Worm (Caenorhabditis elegans) whole organism, young adult: ENCODE data around the gene ndx-2.

Source experiments
- ama-1 ChIP-seq, 3 experiments: fragments of 150-350 bp in 1 of 3; sonication (generic microtip) in 2 of 3; optimal IDR thresholded peaks; 2 replicates each; lab custom pipeline; 2014 to 2018; ENCODE audit warnings: missing biosample characterization in 2 of 3, missing genetic modification characterization in 2 of 3, missing genetic modification reagents in 2 of 3
- hmg-1.2 ChIP-seq: fragments of 200-800 bp; sonication (Bioruptor generic); IDR thresholded peaks from 2 replicates; pipeline ENCODE4 v1.3.6; 2022; ENCODE audit warnings: missing genetic modification reagents, missing genetic modification characterization, missing compliant biosample characterization
- nhr-90 ChIP-seq: sonication (generic microtip); optimal IDR thresholded peaks from 2 replicates; lab custom pipeline; 2016; ENCODE audit warnings: missing genotype, mild to moderate bottlenecking, missing genetic modification characterization, missing compliant biosample characterization

DNA sequence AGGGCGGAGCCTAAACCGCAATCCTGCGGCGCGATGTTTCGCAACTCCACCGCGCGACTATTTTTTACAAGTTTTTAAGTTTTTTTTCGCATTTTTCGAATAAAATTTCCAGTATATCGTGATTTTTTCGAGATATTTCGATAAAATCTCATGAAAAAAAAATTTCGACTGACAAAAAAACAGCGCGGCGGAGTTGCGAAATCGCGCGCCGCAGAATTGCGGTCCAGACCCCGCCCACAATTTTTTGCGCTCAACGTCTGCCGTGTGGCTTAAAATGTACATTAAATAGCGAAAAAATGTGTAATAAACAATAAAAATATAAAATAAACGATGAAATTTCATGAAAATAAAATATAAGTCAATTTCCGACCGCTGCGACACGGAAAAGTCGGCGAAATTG lies 32.9 kb upstream of the ndx-2 start:
- no peak for TF ChIP-seq nhr-90 (tag; lab: Kevin White, UChicago)
- TF ChIP-seq ama-1 (optimal IDR thresholded peaks at IDR 0.05; lab: Kevin White, UChicago), result no peak
- TF ChIP-seq ama-1 (GFP tag; optimal IDR thresholded peaks at IDR 0.05; lab: Kevin White, UChicago), result no peak
- TF ChIP-seq hmg-1.2, result no peak
